Worm (Caenorhabditis elegans) whole organism, mixed stage, embryonic: ENCODE results near the gene gipc-2.

Source experiments
- M03D4.4 ChIP-seq: sonication (generic microtip); optimal IDR thresholded peaks from 2 replicates; lab custom pipeline; 2017; ENCODE audit warnings: mild to moderate bottlenecking, missing genetic modification characterization, missing compliant biosample characterization
- bed-3 ChIP-seq: fragments of 200-800 bp; sonication (Bioruptor generic); optimal IDR thresholded peaks from 3 replicates; lab custom pipeline; 2018; ENCODE audit warnings: mild to moderate bottlenecking, missing genetic modification characterization, moderate library complexity, missing compliant biosample characterization
- blmp-1 ChIP-seq: fragments of 150-350 bp; optimal IDR thresholded peaks from 2 replicates; lab custom pipeline; 2014; ENCODE audit warnings: missing biosample characterization, missing genetic modification characterization
- ceh-39 ChIP-seq: fragments of 150-350 bp; optimal IDR thresholded peaks from 2 replicates; lab custom pipeline; 2014; ENCODE audit warnings: missing biosample characterization, missing genetic modification characterization
- ceh-43 ChIP-seq: fragments of 200-800 bp; sonication (Bioruptor generic); optimal IDR thresholded peaks from 2 replicates; lab custom pipeline; 2018; ENCODE audit warnings: mild to moderate bottlenecking, missing genetic modification characterization, moderate library complexity, missing compliant biosample characterization
- ceh-83 ChIP-seq: fragments of 200-800 bp; sonication (Bioruptor generic); optimal IDR thresholded peaks from 2 replicates; lab custom pipeline; 2018; ENCODE audit warnings: mild to moderate bottlenecking, missing genetic modification characterization, missing compliant biosample characterization
- cnd-1 ChIP-seq: fragments of 200-800 bp; sonication (Bioruptor generic); optimal IDR thresholded peaks from 2 replicates; lab custom pipeline; 2018; ENCODE audit warnings: mild to moderate bottlenecking, missing genetic modification characterization, missing compliant biosample characterization
- drap-1 ChIP-seq: fragments of 200-800 bp; sonication (Bioruptor generic); optimal IDR thresholded peaks from 3 replicates; lab custom pipeline; 2018; ENCODE audit warnings: mild to moderate bottlenecking, missing genetic modification characterization, missing compliant biosample characterization
- flh-1 ChIP-seq: fragments of 200-800 bp; sonication (Bioruptor generic); optimal IDR thresholded peaks from 2 replicates; lab custom pipeline; 2018; ENCODE audit warnings: mild to moderate bottlenecking, missing genetic modification characterization, moderate library complexity, missing compliant biosample characterization
- ham-2 ChIP-seq: fragments of 200-800 bp; sonication (Bioruptor generic); optimal IDR thresholded peaks from 2 replicates; lab custom pipeline; 2018; ENCODE audit warnings: mild to moderate bottlenecking, missing genetic modification characterization, missing compliant biosample characterization
- hlh-1 ChIP-seq: fragments of 150-350 bp; optimal IDR thresholded peaks from 2 replicates; lab custom pipeline; 2014; ENCODE audit warnings: missing biosample characterization, missing genetic modification reagents, missing genetic modification characterization
- lin-13 ChIP-seq: fragments of 150-350 bp; optimal IDR thresholded peaks from 2 replicates; lab custom pipeline; 2014; ENCODE audit warnings: missing biosample characterization, missing genetic modification characterization
- lin-32 ChIP-seq: fragments of 200-800 bp; sonication (Bioruptor generic); optimal IDR thresholded peaks from 2 replicates; lab custom pipeline; 2018; ENCODE audit warnings: mild to moderate bottlenecking, missing genetic modification characterization, missing compliant biosample characterization
- lsy-2 ChIP-seq: fragments of 150-350 bp; optimal IDR thresholded peaks from 2 replicates; lab custom pipeline; 2014; ENCODE audit warnings: missing biosample characterization, missing genetic modification characterization
- mab-5 ChIP-seq: fragments of 150-350 bp; optimal IDR thresholded peaks from 2 replicates; lab custom pipeline; 2014; ENCODE audit warnings: missing biosample characterization, missing genetic modification characterization
- mls-2 ChIP-seq: sonication (generic microtip); optimal IDR thresholded peaks from 2 replicates; lab custom pipeline; 2016; ENCODE audit warnings: mild to moderate bottlenecking, missing genetic modification characterization, moderate library complexity, missing compliant biosample characterization
- nhr-12 ChIP-seq: fragments of 150-350 bp; optimal IDR thresholded peaks from 2 replicates; lab custom pipeline; 2014; ENCODE audit warnings: missing biosample characterization, missing genetic modification characterization
- nhr-2 ChIP-seq: fragments of 150-350 bp; optimal IDR thresholded peaks from 2 replicates; lab custom pipeline; 2014; ENCODE audit warnings: missing biosample characterization, missing genetic modification characterization
- nhr-237 ChIP-seq: fragments of 150-350 bp; optimal IDR thresholded peaks from 2 replicates; lab custom pipeline; 2014; ENCODE audit warnings: missing biosample characterization, missing genetic modification characterization
- nhr-28 ChIP-seq: fragments of 150-350 bp; optimal IDR thresholded peaks from 2 replicates; lab custom pipeline; 2014; ENCODE audit warnings: missing biosample characterization, missing genetic modification characterization
- nhr-76 ChIP-seq: sonication (generic microtip); optimal IDR thresholded peaks from 2 replicates; lab custom pipeline; 2017; ENCODE audit warnings: missing biosample characterization, missing genetic modification characterization
- pha-4 ChIP-seq: fragments of 150-350 bp; optimal IDR thresholded peaks from 2 replicates; lab custom pipeline; 2018; ENCODE audit warnings: missing biosample characterization, missing genetic modification reagents, missing genetic modification characterization
- sem-2 ChIP-seq: fragments of 200-800 bp; sonication (Bioruptor generic); optimal IDR thresholded peaks from 2 replicates; lab custom pipeline; 2018; ENCODE audit warnings: mild to moderate bottlenecking, missing genetic modification characterization, missing compliant biosample characterization
- snpc-4 ChIP-seq: fragments of 150-350 bp; optimal IDR thresholded peaks from 2 replicates; lab custom pipeline; 2014; ENCODE audit warnings: missing biosample characterization, missing genetic modification characterization
- sptf-1 ChIP-seq: sonication (generic microtip); optimal IDR thresholded peaks from 2 replicates; lab custom pipeline; 2017; ENCODE audit warnings: mild to moderate bottlenecking, missing genetic modification characterization, moderate library complexity, missing compliant biosample characterization
- tbx-8 ChIP-seq: fragments of 200-800 bp; sonication (Bioruptor generic); optimal IDR thresholded peaks from 2 replicates; lab custom pipeline; 2018; ENCODE audit warnings: mild to moderate bottlenecking, missing genetic modification characterization, moderate library complexity, missing compliant biosample characterization
- unc-120 ChIP-seq: sonication (generic microtip); optimal IDR thresholded peaks from 2 replicates; lab custom pipeline; 2017; ENCODE audit warnings: missing genetic modification characterization, missing compliant biosample characterization; ENCODE audit not compliant: poor library complexity, severe bottlenecking
- unc-62 ChIP-seq: fragments of 150-350 bp; optimal IDR thresholded peaks from 2 replicates; lab custom pipeline; 2014; ENCODE audit warnings: missing biosample characterization, missing genetic modification reagents, missing genetic modification characterization
- zip-8 ChIP-seq: fragments of 150-350 bp; optimal IDR thresholded peaks from 2 replicates; lab custom pipeline; 2014; ENCODE audit warnings: missing biosample characterization, missing genetic modification characterization
- ztf-11 ChIP-seq: fragments of 150-350 bp; optimal IDR thresholded peaks from 2 replicates; lab custom pipeline; 2014; ENCODE audit warnings: missing biosample characterization, missing genetic modification characterization

gipc-2 gene

ce11 chrIV:10017633-10018032 is 9.8 kb downstream of the gipc-2 start, which contains the start of gene F44D12.2:
Gene F44D12.2 (minus strand): TSS chrIV:10017733.
- TF ChIP-seq bed-3 (GFP tag; lab: Kevin White, UChicago), result no peak
- no peak for TF ChIP-seq pha-4 (tag; lab: Kevin White, UChicago)
- TF ChIP-seq sem-2 (GFP tag; lab: Kevin White, UChicago), result no peak
- no peak for TF ChIP-seq nhr-76 (tag; lab: Kevin White, UChicago)
- no peak for TF ChIP-seq lsy-2
- TF ChIP-seq nhr-28, result no peak
- no peak for TF ChIP-seq zip-8 (tag; lab: Kevin White, UChicago)
- no peak for TF ChIP-seq hlh-1
- TF ChIP-seq mab-5, result no peak
- TF ChIP-seq sptf-1 (tag; lab: Kevin White, UChicago), result no peak
- TF ChIP-seq M03D4.4 (tag; lab: Kevin White, UChicago), result no peak
- TF ChIP-seq drap-1, result no peak

- TF ChIP-seq ztf-11 (tag; lab: Kevin White, UChicago) (no peak), ham-2 (GFP tag; lab: Kevin White, UChicago) (no peak), zip-8 (tag; lab: Kevin White, UChicago) (no peak)
Measured at ce11 chrIV:10016977-10017376, 10.5 kb downstream of the gipc-2 start, which contains the start of gene ent-7. Gene ent-7 (plus strand): TSS chrIV:10017277.

- TF ChIP-seq zip-8 (tag; lab: Kevin White, UChicago) (no peak), drap-1 (no peak), unc-120 (tag; lab: Kevin White, UChicago) (no peak), ztf-11 (tag; lab: Kevin White, UChicago) (no peak), nhr-12 (tag; lab: Kevin White, UChicago) (no peak), unc-62 (GFP tag; lab: Kevin White, UChicago) (no peak), hlh-1 (no peak), cnd-1 (tag; lab: Kevin White, UChicago) (no peak)
- TF ChIP-seq, all 35 proteins: peak for 0
Measured at ce11 chrIV:10009536-10009935, 17.9 kb downstream of the gipc-2 start, which contains the start of gene magu-4. Gene magu-4 (plus strand): TSS chrIV:10009753.

ce11 chrIV:10007758-10008157 is 19.7 kb downstream of the gipc-2 start:
- peak; percentile 57 for TF ChIP-seq pha-4 (tag; lab: Kevin White, UChicago)
- TF ChIP-seq blmp-1, result peak; percentile 82
- TF ChIP-seq nhr-237 (tag; lab: Kevin White, UChicago), result peak; percentile 15
- no peak for TF ChIP-seq unc-62 (GFP tag; lab: Kevin White, UChicago)
- TF ChIP-seq, all 35 proteins: peak for 3

- TF ChIP-seq tbx-8 (GFP tag; lab: Kevin White, UChicago) (no peak), lin-13 (tag; lab: Kevin White, UChicago) (no peak), unc-62 (GFP tag; lab: Kevin White, UChicago) (no peak), mls-2 (tag; lab: Kevin White, UChicago) (no peak), lin-32 (GFP tag; lab: Kevin White, UChicago) (no peak), snpc-4 (tag; lab: Kevin White, UChicago) (no peak)
Measured at ce11 chrIV:10006792-10007191, 20.7 kb downstream of the gipc-2 start, which contains the start of gene C47E12.13. Gene C47E12.13 (minus strand): TSS chrIV:10006892.

ce11 chrIV:10003372-10003771 is 24.1 kb downstream of the gipc-2 start, which contains the start of the genes C47E12.2 and sars-1:
Gene C47E12.2 (minus strand): TSS chrIV:10003502.
Gene sars-1 (plus strand): TSS chrIV:10003726.
- TF ChIP-seq nhr-12 (tag; lab: Kevin White, UChicago) (no peak), lsy-2 (peak; percentile 90), pha-4 (tag; lab: Kevin White, UChicago) (no peak), flh-1 (GFP tag; lab: Kevin White, UChicago) (no peak), ham-2 (GFP tag; lab: Kevin White, UChicago) (no peak), nhr-2 (tag; lab: Kevin White, UChicago) (no peak)
- TF ChIP-seq, all 35 proteins: peak for 1

- TF ChIP-seq unc-62 (GFP tag; lab: Kevin White, UChicago), result no peak
- TF ChIP-seq flh-1 (GFP tag; lab: Kevin White, UChicago), result no peak
- no peak for TF ChIP-seq nhr-237 (tag; lab: Kevin White, UChicago)
- no peak for TF ChIP-seq lin-32 (GFP tag; lab: Kevin White, UChicago)
- no peak for TF ChIP-seq M03D4.4 (tag; lab: Kevin White, UChicago)
- no peak for TF ChIP-seq blmp-1
- TF ChIP-seq cnd-1 (tag; lab: Kevin White, UChicago), result no peak
- TF ChIP-seq lin-13 (tag; lab: Kevin White, UChicago), result no peak
- TF ChIP-seq hlh-1, result no peak
- no peak for TF ChIP-seq ceh-43 (GFP tag; lab: Kevin White, UChicago)
- TF ChIP-seq nhr-2 (tag; lab: Kevin White, UChicago), result no peak
- TF ChIP-seq ceh-83 (GFP tag; lab: Kevin White, UChicago), result no peak
- no peak for TF ChIP-seq mls-2 (tag; lab: Kevin White, UChicago)
- TF ChIP-seq ceh-39 (tag; lab: Kevin White, UChicago), result no peak
- TF ChIP-seq snpc-4 (tag; lab: Kevin White, UChicago), result no peak
- no peak for TF ChIP-seq pha-4 (tag; lab: Kevin White, UChicago)
- TF ChIP-seq bed-3 (GFP tag; lab: Kevin White, UChicago), result no peak
Measured at ce11 chrIV:10001748-10002147, 25.7 kb downstream of the gipc-2 start, which contains the start of gene C47E12.3. Gene C47E12.3 (minus strand): TSS chrIV:10001848.
